Worm (Caenorhabditis elegans) whole organism, young adult: ENCODE data around the gene cnt-2.
A peak's percentile ranks its signal among the peaks of the same experiment; 100 is the strongest.

Experiments used
- B0261.1 ChIP-seq: sonication (generic microtip); optimal IDR thresholded peaks from 2 replicates; lab custom pipeline; 2016; ENCODE audit warnings: mild to moderate bottlenecking, missing genetic modification characterization, moderate library complexity, missing compliant biosample characterization
- D2030.7 ChIP-seq: fragments of 200-800 bp; sonication (Bioruptor generic); IDR thresholded peaks from 2 replicates; pipeline ENCODE4 v1.3.6; 2022; ENCODE audit warnings: missing genetic modification reagents, missing genetic modification characterization, missing compliant biosample characterization
- F22D6.2 ChIP-seq: sonication (generic microtip); optimal IDR thresholded peaks from 2 replicates; lab custom pipeline; 2016; ENCODE audit warnings: mild to moderate bottlenecking, missing genetic modification characterization, missing compliant biosample characterization
- F37B4.10 ChIP-seq: fragments of 200-800 bp; sonication (Bioruptor generic); IDR thresholded peaks from 2 replicates; pipeline ENCODE4 v1.3.6; 2022; ENCODE audit warnings: missing genetic modification characterization, missing compliant biosample characterization
- F52B5.7 ChIP-seq: sonication (generic microtip); optimal IDR thresholded peaks from 2 replicates; lab custom pipeline; 2016; ENCODE audit warnings: mild to moderate bottlenecking, missing genetic modification characterization, missing compliant biosample characterization
- F55B11.4 ChIP-seq: sonication (generic microtip); optimal IDR thresholded peaks from 2 replicates; lab custom pipeline; 2016; ENCODE audit warnings: missing compliant biosample characterization, missing genetic modification characterization, borderline replicate concordance; ENCODE audit not compliant: insufficient read depth
- F57A8.1 ChIP-seq: fragments of 200-800 bp; sonication (Bioruptor generic); optimal IDR thresholded peaks from 2 replicates; lab custom pipeline; 2018; ENCODE audit warnings: mild to moderate bottlenecking, missing genetic modification characterization, moderate library complexity, missing compliant biosample characterization
- K12H6.12 ChIP-seq: fragments of 200-800 bp; sonication (Bioruptor generic); optimal IDR thresholded peaks from 2 replicates; lab custom pipeline; 2018; ENCODE audit warnings: mild to moderate bottlenecking, missing genetic modification characterization, missing compliant biosample characterization
- Y56A3A.18 ChIP-seq: fragments of 200-800 bp; sonication (Bioruptor generic); IDR thresholded peaks from 2 replicates; pipeline ENCODE4 v1.3.6; 2022; ENCODE audit warnings: missing genetic modification reagents, missing genetic modification characterization, missing compliant biosample characterization
- Y95B8A.8 ChIP-seq: fragments of 200-800 bp; sonication (Bioruptor generic); IDR thresholded peaks from 2 replicates; pipeline ENCODE4 v1.3.6; 2022; ENCODE audit warnings: missing genetic modification reagents, missing genetic modification characterization, missing compliant biosample characterization
- aptf-2 ChIP-seq: fragments of 200-800 bp; sonication (Bioruptor generic); conservative IDR thresholded peaks from 2 replicates; pipeline ENCODE4 v1.3.6; 2022; ENCODE audit warnings: missing genetic modification reagents, missing genetic modification characterization, missing compliant biosample characterization
- atf-7 ChIP-seq: sonication (generic microtip); optimal IDR thresholded peaks from 2 replicates; lab custom pipeline; 2017; ENCODE audit warnings: mild to moderate bottlenecking, missing genetic modification characterization, missing compliant biosample characterization
- attf-5 ChIP-seq: fragments of 200-800 bp; sonication (Bioruptor generic); optimal IDR thresholded peaks from 2 replicates; lab custom pipeline; 2018; ENCODE audit warnings: mild to moderate bottlenecking, missing genetic modification characterization, missing compliant biosample characterization
- cebp-1 ChIP-seq, 2 experiments: fragments of 200-800 bp in 1 of 2; sonication (Bioruptor generic) in 1 of 2; sonication (generic microtip) in 1 of 2; IDR thresholded peaks in 1 of 2; optimal IDR thresholded peaks in 1 of 2; 2 replicates each; pipeline versions ENCODE4 v1.3.6 to Lab custom; 2017 to 2022; ENCODE audit warnings: missing compliant biosample characterization in 2 of 2, missing genetic modification characterization in 2 of 2, mild to moderate bottlenecking in 1 of 2, missing genetic modification reagents in 1 of 2, moderate library complexity in 1 of 2
- ceh-27 ChIP-seq: fragments of 200-800 bp; sonication (Bioruptor generic); optimal IDR thresholded peaks from 2 replicates; lab custom pipeline; 2018; ENCODE audit warnings: mild to moderate bottlenecking, missing genetic modification characterization, moderate library complexity, missing compliant biosample characterization
- ceh-58 ChIP-seq: fragments of 200-800 bp; sonication (Bioruptor generic); IDR thresholded peaks from 2 replicates; pipeline ENCODE4 v1.3.6; 2022; ENCODE audit warnings: missing genetic modification characterization, missing compliant biosample characterization
- egrh-3 ChIP-seq: fragments of 200-800 bp; sonication (Bioruptor generic); IDR thresholded peaks from 2 replicates; pipeline ENCODE4 v1.3.6; 2022; ENCODE audit warnings: missing genetic modification reagents, missing genetic modification characterization, missing compliant biosample characterization
- him-1 ChIP-seq: sonication (generic microtip); optimal IDR thresholded peaks from 2 replicates; lab custom pipeline; 2016; ENCODE audit warnings: missing genotype, missing genetic modification reagents, missing genetic modification characterization, missing compliant biosample characterization
- hlh-26 ChIP-seq: fragments of 200-800 bp; sonication (Bioruptor generic); conservative IDR thresholded peaks from 2 replicates; pipeline ENCODE4 v1.3.6; 2022; ENCODE audit warnings: missing genetic modification reagents, missing genetic modification characterization, missing compliant biosample characterization
- lin-26 ChIP-seq: fragments of 200-800 bp; sonication (Bioruptor generic); IDR thresholded peaks from 2 replicates; pipeline ENCODE4 v1.3.6; 2022; ENCODE audit warnings: missing genetic modification reagents, missing genetic modification characterization, missing compliant biosample characterization
- lsl-1 ChIP-seq: fragments of 200-800 bp; sonication (Bioruptor generic); optimal IDR thresholded peaks from 2 replicates; lab custom pipeline; 2018; ENCODE audit warnings: mild to moderate bottlenecking, missing genetic modification characterization, moderate library complexity, missing compliant biosample characterization
- mcd-1 ChIP-seq: fragments of 200-800 bp; sonication (Bioruptor generic); IDR thresholded peaks from 2 replicates; pipeline ENCODE4 v1.3.6; 2022; ENCODE audit warnings: missing genetic modification reagents, missing genetic modification characterization, missing compliant biosample characterization
- mel-28 ChIP-seq: sonication (generic microtip); optimal IDR thresholded peaks from 2 replicates; lab custom pipeline; 2016; ENCODE audit warnings: borderline replicate concordance, mild to moderate bottlenecking, missing genetic modification characterization, missing compliant biosample characterization
- nfya-2 ChIP-seq: fragments of 200-800 bp; sonication (Bioruptor generic); IDR thresholded peaks from 2 replicates; pipeline ENCODE4 v1.3.6; 2022; ENCODE audit warnings: missing genetic modification reagents, missing genetic modification characterization, missing compliant biosample characterization
- nfyb-1 ChIP-seq: fragments of 200-800 bp; sonication (Bioruptor generic); IDR thresholded peaks from 2 replicates; pipeline ENCODE4 v1.3.6; 2022; ENCODE audit warnings: missing genetic modification reagents, missing genetic modification characterization, missing compliant biosample characterization
- nhr-80 ChIP-seq: sonication (generic microtip); optimal IDR thresholded peaks from 2 replicates; lab custom pipeline; 2016; ENCODE audit warnings: missing genetic modification characterization, missing compliant biosample characterization
- nhr-90 ChIP-seq: sonication (generic microtip); optimal IDR thresholded peaks from 2 replicates; lab custom pipeline; 2016; ENCODE audit warnings: missing genotype, mild to moderate bottlenecking, missing genetic modification characterization, missing compliant biosample characterization
- rec-8 ChIP-seq, 2 experiments: sonication (generic microtip); optimal IDR thresholded peaks; 2 replicates each; lab custom pipeline; 2016; ENCODE audit warnings: mild to moderate bottlenecking in 2 of 2, missing genetic modification characterization in 2 of 2, missing genetic modification reagents in 2 of 2, missing genotype in 2 of 2, missing biosample characterization in 1 of 2, missing compliant biosample characterization in 1 of 2, moderate library complexity in 1 of 2
- repo-1 ChIP-seq: sonication (generic microtip); optimal IDR thresholded peaks from 2 replicates; lab custom pipeline; 2017; ENCODE audit warnings: mild to moderate bottlenecking, missing genetic modification characterization, missing compliant biosample characterization
- rpc-1 ChIP-seq, 2 experiments: fragments of 150-350 bp in 1 of 2; sonication (generic microtip) in 1 of 2; optimal IDR thresholded peaks; 2 replicates each; lab custom pipeline; 2014 to 2018; ENCODE audit warnings: missing biosample characterization in 1 of 2, missing genetic modification characterization in 1 of 2, missing genetic modification reagents in 1 of 2, missing genotype in 1 of 2
- snpc-1.1 ChIP-seq: sonication (generic microtip); optimal IDR thresholded peaks from 2 replicates; lab custom pipeline; 2017; ENCODE audit warnings: missing genetic modification characterization, mild to moderate bottlenecking, missing compliant biosample characterization, antibody characterized with exemption, moderate library complexity, missing genotype, missing genetic modification reagents; ENCODE audit not compliant: insufficient read depth
- snpc-4 ChIP-seq, 5 experiments: fragments of 150-350 bp in 1 of 5; sonication (generic microtip) in 4 of 5; optimal IDR thresholded peaks; 2 replicates each; lab custom pipeline; 2014 to 2018; ENCODE audit warnings: missing genetic modification characterization in 5 of 5, missing biosample characterization in 3 of 5, antibody characterized with exemption in 2 of 5, mild to moderate bottlenecking in 2 of 5, missing compliant biosample characterization in 2 of 5, missing genotype in 2 of 5, moderate library complexity in 2 of 5, missing genetic modification reagents in 1 of 5
- tbp1 ChIP-seq: fragments of 200-800 bp; sonication (Bioruptor generic); optimal IDR thresholded peaks from 2 replicates; lab custom pipeline; 2018; ENCODE audit warnings: mild to moderate bottlenecking, missing genetic modification characterization, missing compliant biosample characterization
- unc-130 ChIP-seq: sonication (generic microtip); optimal IDR thresholded peaks from 2 replicates; lab custom pipeline; 2016; ENCODE audit warnings: missing genetic modification reagents, missing genetic modification characterization, missing compliant biosample characterization
- xnd-1 ChIP-seq: sonication (generic microtip); optimal IDR thresholded peaks from 2 replicates; lab custom pipeline; 2016; ENCODE audit warnings: missing genotype, missing genetic modification reagents, missing genetic modification characterization, missing compliant biosample characterization
- zfh-2 ChIP-seq: fragments of 200-800 bp; sonication (Bioruptor generic); conservative IDR thresholded peaks from 2 replicates; pipeline ENCODE4 v1.3.6; 2022; ENCODE audit warnings: missing genetic modification reagents, missing genetic modification characterization, missing compliant biosample characterization
- ztf-3 ChIP-seq: fragments of 200-800 bp; sonication (Bioruptor generic); optimal IDR thresholded peaks from 2 replicates; lab custom pipeline; 2018; ENCODE audit warnings: mild to moderate bottlenecking, missing genetic modification characterization, missing compliant biosample characterization

The cnt-2 gene

ce11 chrIII:10631870-10632509 lies 22.8 kb upstream of the cnt-2 start:
- TF ChIP-seq F52B5.7 (tag; lab: Kevin White, UChicago), result no peak
- TF ChIP-seq xnd-1 (tag; lab: Kevin White, UChicago), result no peak
- TF ChIP-seq rpc-1 (optimal IDR thresholded peaks at IDR 0.05; lab: Kevin White, UChicago), result no peak
- TF ChIP-seq rpc-1 (tag; optimal IDR thresholded peaks at IDR 0.05; lab: Kevin White, UChicago), result no peak
- no peak for TF ChIP-seq ceh-58 (GFP tag; lab: Robert Waterston, UW)
- no peak for TF ChIP-seq rec-8 (tag; optimal IDR thresholded peaks at IDR 0.05; lab: Kevin White, UChicago)
- no peak for TF ChIP-seq nfya-2 (GFP tag; lab: Robert Waterston, UW)
- no peak for TF ChIP-seq repo-1 (tag; lab: Kevin White, UChicago)
- TF ChIP-seq B0261.1 (tag; lab: Kevin White, UChicago), result no peak
- no peak for TF ChIP-seq egrh-3 (GFP tag; lab: Robert Waterston, UW)
- no peak for TF ChIP-seq snpc-1.1
- TF ChIP-seq D2030.7, result no peak
- TF ChIP-seq Y95B8A.8 (GFP tag; lab: Robert Waterston, UW), result no peak
- TF ChIP-seq lsl-1 (GFP tag; lab: Kevin White, UChicago), result no peak
- no peak for TF ChIP-seq atf-7 (tag; lab: Kevin White, UChicago)
- TF ChIP-seq snpc-4 (GFP tag; optimal IDR thresholded peaks at IDR 0.05; lab: Kevin White, UChicago), result no peak
- TF ChIP-seq snpc-4 (tag; optimal IDR thresholded peaks at IDR 0.05; lab: Kevin White, UChicago), result no peak

DNA sequence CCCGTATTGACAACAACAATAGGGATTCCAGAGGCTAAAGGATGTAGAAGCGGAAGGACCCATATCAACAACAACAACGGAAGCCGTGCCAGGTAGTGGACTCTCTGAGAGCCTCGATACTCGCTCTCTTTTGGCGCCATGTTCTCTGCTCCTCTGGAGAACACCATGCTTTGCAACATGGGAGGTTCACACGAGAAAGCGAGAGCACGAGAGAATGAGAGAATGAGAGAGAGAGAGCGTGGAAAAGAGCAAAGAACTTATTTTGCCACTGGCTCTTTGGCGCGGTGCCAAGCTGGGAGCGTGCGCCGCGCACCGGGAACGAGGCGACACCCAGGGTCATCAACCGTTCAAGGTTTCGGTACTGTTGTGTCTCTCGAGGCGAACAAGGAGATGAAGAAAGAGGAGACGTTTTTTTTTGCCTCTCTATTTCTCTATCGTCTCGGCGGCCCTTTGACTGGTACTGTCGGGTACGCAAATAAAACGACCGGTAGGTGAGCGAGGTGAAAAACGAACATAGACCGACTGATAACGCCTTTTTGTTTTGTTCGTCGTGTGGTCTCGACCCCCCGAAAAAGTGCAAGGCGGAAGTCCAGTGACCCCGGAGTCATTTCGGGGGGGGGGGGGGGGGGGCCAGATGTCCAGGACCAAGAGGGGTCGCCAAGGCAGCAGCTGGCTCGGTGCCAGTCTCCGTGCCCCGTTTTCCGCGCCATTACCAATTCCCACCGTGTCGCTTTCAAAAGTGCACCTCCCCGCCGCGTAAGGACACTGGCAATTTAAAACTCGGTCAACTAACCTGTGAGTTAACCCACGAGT lies 22.0 kb upstream of the cnt-2 start, which contains the start of gene Y39A1A.10:
Gene Y39A1A.10, plus strand, starts transcription at position 139 of the 813 bp plus-strand sequence.
- 0 out of 2 replicates have a peak, but pooled peaks have one; percentile 11 for TF ChIP-seq lin-26 (GFP tag; lab: Robert Waterston, UW)
- no peak for TF ChIP-seq cebp-1 (GFP tag; IDR thresholded peaks at IDR 0.05; lab: Robert Waterston, UW)
- TF ChIP-seq cebp-1 (tag; optimal IDR thresholded peaks at IDR 0.05; lab: Kevin White, UChicago), result peak; percentile 4
- peak; percentile 95 for TF ChIP-seq egrh-3 (GFP tag; lab: Robert Waterston, UW)
- TF ChIP-seq nhr-90 (tag; lab: Kevin White, UChicago), result no peak
- TF ChIP-seq zfh-2 (GFP tag; lab: Robert Waterston, UW), result peak; percentile 84
- no peak for TF ChIP-seq Y56A3A.18
- TF ChIP-seq ceh-58 (GFP tag; lab: Robert Waterston, UW), result 0 out of 2 replicates have a peak, but pooled peaks have one; percentile 74
- TF ChIP-seq nfyb-1, result 0 out of 2 replicates have a peak, but pooled peaks have one; percentile 54

- TF ChIP-seq ztf-3 (GFP tag; lab: Kevin White, UChicago), result no peak
- TF ChIP-seq F37B4.10 (GFP tag; lab: Robert Waterston, UW), result no peak
- no peak for TF ChIP-seq nhr-80 (tag; lab: Kevin White, UChicago)
- no peak for TF ChIP-seq him-1 (tag; lab: Kevin White, UChicago)
Measured at ce11 chrIII:10633403-10633674, 21.5 kb upstream of the cnt-2 start, which contains the start of gene Y39A1A.9. Y39A1A.9 (minus strand) TSS chrIII:10633501.

ce11 chrIII:10634034-10634433 lies 20.8 kb upstream of the cnt-2 start:
- no peak for TF ChIP-seq aptf-2 (GFP tag; lab: Robert Waterston, UW)
- peak; percentile 99 for TF ChIP-seq zfh-2 (GFP tag; lab: Robert Waterston, UW)
- peak; percentile 16; the same call in 1 of the 2 replicates for TF ChIP-seq cebp-1 (GFP tag; IDR thresholded peaks at IDR 0.05; lab: Robert Waterston, UW)
- TF ChIP-seq cebp-1 (tag; optimal IDR thresholded peaks at IDR 0.05; lab: Kevin White, UChicago), result peak; percentile 78
- TF ChIP-seq F57A8.1, result no peak
- TF ChIP-seq snpc-4 (GFP tag; optimal IDR thresholded peaks at IDR 0.05; lab: Kevin White, UChicago), result peak; percentile 41
- TF ChIP-seq snpc-4 (tag; optimal IDR thresholded peaks at IDR 0.05; lab: Kevin White, UChicago), result peak; percentile 3 to 69 (median 62)
- TF ChIP-seq tbp1 (GFP tag; lab: Kevin White, UChicago), result peak; percentile 21
- peak; percentile 99 for TF ChIP-seq egrh-3 (GFP tag; lab: Robert Waterston, UW)
- no peak for TF ChIP-seq F22D6.2 (tag; lab: Kevin White, UChicago)
- no peak for TF ChIP-seq F55B11.4 (tag; lab: Kevin White, UChicago)
- peak; percentile 33; the same call in 1 of the 2 replicates for TF ChIP-seq D2030.7
- peak; percentile 78 for TF ChIP-seq attf-5 (GFP tag; lab: Kevin White, UChicago)
- TF ChIP-seq mel-28 (tag; lab: Kevin White, UChicago), result no peak
- no peak for TF ChIP-seq ztf-3 (GFP tag; lab: Kevin White, UChicago)
- peak; percentile 78 for TF ChIP-seq ceh-27 (GFP tag; lab: Kevin White, UChicago)
- peak; percentile 84 for TF ChIP-seq K12H6.12 (tag; lab: Kevin White, UChicago)
- TF ChIP-seq hlh-26 (GFP tag; lab: Robert Waterston, UW), result no peak
- peak; percentile 82 for TF ChIP-seq mcd-1 (GFP tag; lab: Robert Waterston, UW)
- TF ChIP-seq unc-130 (GFP tag; lab: Kevin White, UChicago), result no peak
